Worm (Caenorhabditis elegans) whole organism, late embryonic: ENCODE measurements around the gene str-71.
A peak's percentile ranks its signal among the peaks of the same experiment; 100 is the strongest.

Experiments used
- C08G9.2 ChIP-seq: sonication (generic microtip); optimal IDR thresholded peaks from 2 replicates; lab custom pipeline; 2016; ENCODE audit warnings: mild to moderate bottlenecking, missing genetic modification characterization, moderate library complexity, missing compliant biosample characterization
- C38D4.7 ChIP-seq: fragments of 200-800 bp; sonication (Bioruptor generic); optimal IDR thresholded peaks from 2 replicates; lab custom pipeline; 2018; ENCODE audit warnings: mild to moderate bottlenecking, missing genetic modification characterization, moderate library complexity, missing compliant biosample characterization
- T23F11.4 ChIP-seq: fragments of 200-800 bp; sonication (Bioruptor generic); optimal IDR thresholded peaks from 2 replicates; lab custom pipeline; 2018; ENCODE audit warnings: mild to moderate bottlenecking, missing genetic modification characterization, missing compliant biosample characterization
- ceh-14 ChIP-seq: sonication (generic microtip); optimal IDR thresholded peaks from 2 replicates; lab custom pipeline; 2016; ENCODE audit warnings: missing genotype, missing genetic modification characterization, missing compliant biosample characterization
- ceh-19 ChIP-seq: fragments of 200-800 bp; sonication (Bioruptor generic); optimal IDR thresholded peaks from 2 replicates; lab custom pipeline; 2018; ENCODE audit warnings: mild to moderate bottlenecking, missing genetic modification characterization, missing compliant biosample characterization
- ceh-2 ChIP-seq: sonication (generic microtip); optimal IDR thresholded peaks from 2 replicates; lab custom pipeline; 2016; ENCODE audit warnings: missing genotype, missing genetic modification characterization, missing compliant biosample characterization
- ceh-22 ChIP-seq: sonication (generic microtip); optimal IDR thresholded peaks from 2 replicates; lab custom pipeline; 2017; ENCODE audit warnings: missing biosample characterization, missing genetic modification characterization
- ceh-31 ChIP-seq: sonication (generic microtip); optimal IDR thresholded peaks from 2 replicates; lab custom pipeline; 2016; ENCODE audit warnings: missing genetic modification characterization, missing compliant biosample characterization
- ceh-34 ChIP-seq: sonication (generic microtip); optimal IDR thresholded peaks from 2 replicates; lab custom pipeline; 2016; ENCODE audit warnings: mild to moderate bottlenecking, missing genetic modification characterization, missing compliant biosample characterization
- ceh-45 ChIP-seq: fragments of 200-800 bp; sonication (Bioruptor generic); IDR thresholded peaks from 2 replicates; pipeline ENCODE4 v1.3.6; 2022; ENCODE audit warnings: missing genetic modification reagents, missing genetic modification characterization, missing compliant biosample characterization
- ceh-48 ChIP-seq: sonication (generic microtip); optimal IDR thresholded peaks from 2 replicates; lab custom pipeline; 2016; ENCODE audit warnings: missing genetic modification characterization, inconsistent platforms, missing compliant biosample characterization
- ceh-6 ChIP-seq: fragments of 200-800 bp; sonication (Bioruptor generic); optimal IDR thresholded peaks from 2 replicates; lab custom pipeline; 2018; ENCODE audit warnings: mild to moderate bottlenecking, missing genetic modification characterization, missing compliant biosample characterization
- che-1 ChIP-seq: sonication (generic microtip); optimal IDR thresholded peaks from 2 replicates; lab custom pipeline; 2016; ENCODE audit warnings: mild to moderate bottlenecking, missing genetic modification characterization, missing compliant biosample characterization
- dmd-4 ChIP-seq: sonication (generic microtip); optimal IDR thresholded peaks from 2 replicates; lab custom pipeline; 2016; ENCODE audit warnings: borderline replicate concordance, missing genetic modification characterization, missing compliant biosample characterization
- dve-1 ChIP-seq: sonication (generic microtip); optimal IDR thresholded peaks from 2 replicates; lab custom pipeline; 2017; ENCODE audit warnings: antibody characterized with exemption, mild to moderate bottlenecking, missing genetic modification characterization, missing compliant biosample characterization
- elt-2 ChIP-seq: sonication (generic microtip); optimal IDR thresholded peaks from 2 replicates; lab custom pipeline; 2016; ENCODE audit warnings: missing genetic modification reagents, missing genetic modification characterization, missing compliant biosample characterization
- fax-1 ChIP-seq: sonication (generic microtip); optimal IDR thresholded peaks from 2 replicates; lab custom pipeline; 2016; ENCODE audit warnings: missing genotype, missing genetic modification characterization, missing compliant biosample characterization
- gmeb-2 ChIP-seq: sonication (generic microtip); optimal IDR thresholded peaks from 2 replicates; lab custom pipeline; 2016; ENCODE audit warnings: missing genetic modification characterization, inconsistent platforms, missing compliant biosample characterization
- hlh-13 ChIP-seq: fragments of 200-800 bp; sonication (Bioruptor generic); optimal IDR thresholded peaks from 2 replicates; lab custom pipeline; 2018; ENCODE audit warnings: mild to moderate bottlenecking, missing genetic modification characterization, missing compliant biosample characterization
- hlh-6 ChIP-seq: sonication (generic microtip); optimal IDR thresholded peaks from 2 replicates; lab custom pipeline; 2016; ENCODE audit warnings: missing genotype, missing genetic modification characterization, missing compliant biosample characterization
- lin-11 ChIP-seq: fragments of 200-800 bp; sonication (Bioruptor generic); optimal IDR thresholded peaks from 2 replicates; lab custom pipeline; 2018; ENCODE audit warnings: mild to moderate bottlenecking, missing genetic modification characterization, missing compliant biosample characterization
- madf-2 ChIP-seq: sonication (generic microtip); optimal IDR thresholded peaks from 2 replicates; lab custom pipeline; 2017; ENCODE audit warnings: missing genetic modification characterization, missing compliant biosample characterization
- nfya-1 ChIP-seq: sonication (generic microtip); optimal IDR thresholded peaks from 2 replicates; lab custom pipeline; 2017; ENCODE audit warnings: missing genetic modification characterization, mild to moderate bottlenecking, missing compliant biosample characterization, antibody characterized with exemption, moderate library complexity
- nhr-232 ChIP-seq: sonication (generic microtip); optimal IDR thresholded peaks from 2 replicates; lab custom pipeline; 2016; ENCODE audit warnings: missing genetic modification characterization, missing compliant biosample characterization
- pat-9 ChIP-seq: fragments of 200-800 bp; sonication (Bioruptor generic); optimal IDR thresholded peaks from 2 replicates; lab custom pipeline; 2018; ENCODE audit warnings: mild to moderate bottlenecking, missing genetic modification characterization, moderate library complexity, missing compliant biosample characterization
- pax-1 ChIP-seq: fragments of 150-350 bp; optimal IDR thresholded peaks from 2 replicates; lab custom pipeline; 2014; ENCODE audit warnings: missing biosample characterization, missing genetic modification characterization
- pqm-1 ChIP-seq: sonication (generic microtip); optimal IDR thresholded peaks from 2 replicates; lab custom pipeline; 2016; ENCODE audit warnings: missing genetic modification characterization, missing compliant biosample characterization
- pros-1 ChIP-seq: fragments of 150-350 bp; optimal IDR thresholded peaks from 2 replicates; lab custom pipeline; 2014; ENCODE audit warnings: missing biosample characterization, missing genetic modification reagents, missing genetic modification characterization
- sdc-2 ChIP-seq: sonication (generic microtip); optimal IDR thresholded peaks from 2 replicates; lab custom pipeline; 2016; ENCODE audit warnings: missing genotype, missing genetic modification characterization, missing compliant biosample characterization
- sox-2 ChIP-seq: fragments of 200-800 bp; sonication (Bioruptor generic); IDR thresholded peaks from 2 replicates; pipeline ENCODE4 v1.3.6; 2022; ENCODE audit warnings: missing genetic modification reagents, missing genetic modification characterization, missing compliant biosample characterization
- sox-4 ChIP-seq: sonication (generic microtip); optimal IDR thresholded peaks from 2 replicates; lab custom pipeline; 2017; ENCODE audit warnings: mild to moderate bottlenecking, missing genetic modification characterization, inconsistent platforms, missing compliant biosample characterization
- syd-9 ChIP-seq: sonication (generic microtip); optimal IDR thresholded peaks from 2 replicates; lab custom pipeline; 2016; ENCODE audit warnings: mild to moderate bottlenecking, missing genetic modification characterization, moderate library complexity, missing compliant biosample characterization
- tbx-2 ChIP-seq: sonication (generic microtip); optimal IDR thresholded peaks from 2 replicates; lab custom pipeline; 2016; ENCODE audit warnings: missing genetic modification characterization, missing compliant biosample characterization
- tbx-7 ChIP-seq: sonication (generic microtip); optimal IDR thresholded peaks from 2 replicates; lab custom pipeline; 2016; ENCODE audit warnings: missing genotype, missing genetic modification characterization, missing compliant biosample characterization
- unc-86 ChIP-seq: sonication (generic microtip); optimal IDR thresholded peaks from 2 replicates; lab custom pipeline; 2016; ENCODE audit warnings: missing genetic modification characterization, missing compliant biosample characterization
- ztf-16 ChIP-seq: sonication (generic microtip); optimal IDR thresholded peaks from 2 replicates; lab custom pipeline; 2017; ENCODE audit warnings: missing genetic modification characterization, missing compliant biosample characterization

Gene str-71

DNA sequence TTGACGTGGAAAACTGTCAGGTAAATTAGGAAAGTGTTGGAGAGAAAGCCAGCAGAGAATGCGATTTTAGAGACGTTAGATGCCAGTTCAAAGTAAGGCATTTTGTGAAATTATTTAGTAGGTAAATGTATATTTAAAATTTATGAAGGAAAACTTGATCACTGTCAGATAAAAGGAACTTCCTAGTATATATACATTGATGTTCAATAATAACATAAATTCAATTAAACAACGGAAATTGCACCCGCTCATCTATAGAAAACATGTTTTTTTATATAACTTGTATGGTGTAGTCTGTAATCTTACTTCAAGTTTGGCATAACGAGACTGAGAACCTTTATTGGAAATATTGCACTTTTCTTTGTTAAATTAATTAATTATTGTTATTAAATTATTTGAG lies at the start of gene str-71:
Gene str-71 (minus strand): TSS at position 101 of the 400 bp plus-strand sequence.
- no peak for TF ChIP-seq pat-9 (tag; lab: Kevin White, UChicago)
- no peak for TF ChIP-seq ceh-14 (tag; lab: Kevin White, UChicago)
- TF ChIP-seq madf-2 (tag; lab: Kevin White, UChicago) = no peak
- TF ChIP-seq pqm-1 (tag; lab: Kevin White, UChicago) = no peak
- TF ChIP-seq unc-86 = no peak
- no peak for TF ChIP-seq tbx-2 (tag; lab: Kevin White, UChicago)
- TF ChIP-seq ceh-22 (tag; lab: Kevin White, UChicago) = no peak
- no peak for TF ChIP-seq C38D4.7 (GFP tag; lab: Kevin White, UChicago)
- TF ChIP-seq sox-2 = no peak
- TF ChIP-seq T23F11.4 (GFP tag; lab: Kevin White, UChicago) = no peak
- TF ChIP-seq, all 69 proteins: peak for 0

- TF ChIP-seq hlh-6 (tag; lab: Kevin White, UChicago) (peak; percentile 73), elt-2 (tag; lab: Kevin White, UChicago) (no peak), ceh-2 (tag; lab: Kevin White, UChicago) (peak; percentile 39), madf-2 (tag; lab: Kevin White, UChicago) (no peak), dmd-4 (tag; lab: Kevin White, UChicago) (no peak), gmeb-2 (tag; lab: Kevin White, UChicago) (peak; percentile 41), ceh-34 (peak; percentile 22), sox-4 (tag; lab: Kevin White, UChicago) (peak; percentile 65), ceh-19 (GFP tag; lab: Kevin White, UChicago) (peak; percentile 51), ceh-48 (tag; lab: Kevin White, UChicago) (peak; percentile 27), ceh-14 (tag; lab: Kevin White, UChicago) (peak; percentile 12), lin-11 (tag; lab: Kevin White, UChicago) (no peak), hlh-13 (GFP tag; lab: Kevin White, UChicago) (peak; percentile 23), che-1 (tag; lab: Kevin White, UChicago) (peak; percentile 51), tbx-2 (tag; lab: Kevin White, UChicago) (peak; percentile 38), T23F11.4 (GFP tag; lab: Kevin White, UChicago) (peak; percentile 26), nhr-232 (peak; percentile 42), dve-1 (tag; lab: Kevin White, UChicago) (peak; percentile 2), pat-9 (tag; lab: Kevin White, UChicago) (peak; percentile 56), ceh-6 (peak; percentile 11), nfya-1 (tag; lab: Kevin White, UChicago) (peak; percentile 38), fax-1 (tag; lab: Kevin White, UChicago) (no peak), C38D4.7 (GFP tag; lab: Kevin White, UChicago) (peak; percentile 64), syd-9 (tag; lab: Kevin White, UChicago) (no peak), ceh-45 (peak; percentile 61; the same call in 1 of the 2 replicates), ceh-31 (tag; lab: Kevin White, UChicago) (peak; percentile 2), C08G9.2 (peak; percentile 2)
Measured at ce11 chrV:15505068-15505467, 46.1 kb upstream of the str-71 start.

DNA sequence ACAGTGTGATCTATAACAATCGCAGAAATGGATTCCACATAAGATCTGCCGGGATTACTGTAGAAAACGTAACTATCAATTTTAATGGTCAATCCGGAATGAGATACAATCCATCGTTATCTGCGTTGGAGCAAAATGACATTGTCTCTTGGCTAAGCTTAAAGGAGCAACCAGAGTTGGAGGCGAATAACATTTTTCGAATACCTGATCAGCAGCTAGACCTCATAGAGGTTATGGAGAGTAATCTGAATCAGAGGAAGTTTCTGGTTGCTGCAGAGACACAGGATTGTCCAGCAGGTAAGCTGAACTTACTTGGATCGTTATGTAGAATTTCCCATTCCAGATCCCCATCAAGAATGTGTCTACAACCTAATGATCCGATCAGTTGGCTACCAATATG lies 44.6 kb upstream of the str-71 start:
- no peak for TF ChIP-seq hlh-13 (GFP tag; lab: Kevin White, UChicago)
- no peak for TF ChIP-seq pax-1 (tag; lab: Kevin White, UChicago)
- no peak for TF ChIP-seq gmeb-2 (tag; lab: Kevin White, UChicago)
- no peak for TF ChIP-seq tbx-7
- TF ChIP-seq C38D4.7 (GFP tag; lab: Kevin White, UChicago) = no peak

- TF ChIP-seq pros-1 (tag; lab: Kevin White, UChicago) (no peak), ztf-16 (no peak), syd-9 (tag; lab: Kevin White, UChicago) (no peak), sdc-2 (no peak), pqm-1 (tag; lab: Kevin White, UChicago) (no peak)
Measured at ce11 chrV:15499099-15499498, 40.1 kb upstream of the str-71 start.
